Worm (Caenorhabditis elegans) whole organism, L2 larva: ENCODE measurements around the gene bath-15.
A peak's percentile ranks its signal among the peaks of the same experiment; 100 is the strongest.
"Not testable (repeated sequence)": the region's sequence is repeated elsewhere in the genome, so short reads cannot be mapped to it uniquely, and the experiment has no call there.

Experiments
- C34F6.9 ChIP-seq: fragments of 150-350 bp; optimal IDR thresholded peaks from 2 replicates; lab custom pipeline; 2014; ENCODE audit warnings: missing biosample characterization, missing genetic modification characterization
- F13H6.1 ChIP-seq: sonication (generic microtip); optimal IDR thresholded peaks from 2 replicates; lab custom pipeline; 2016; ENCODE audit warnings: missing genetic modification characterization, missing compliant biosample characterization
- R02D3.7 ChIP-seq: fragments of 150-350 bp; optimal IDR thresholded peaks from 2 replicates; lab custom pipeline; 2014; ENCODE audit warnings: missing biosample characterization, missing genetic modification characterization
- ZK546.5 ChIP-seq: sonication (generic microtip); optimal IDR thresholded peaks from 2 replicates; lab custom pipeline; 2017; ENCODE audit warnings: missing biosample characterization, missing genetic modification characterization
- aly-2 ChIP-seq: fragments of 150-350 bp; optimal IDR thresholded peaks from 2 replicates; lab custom pipeline; 2014; ENCODE audit warnings: missing biosample characterization, missing genetic modification characterization
- blmp-1 ChIP-seq: sonication (generic microtip); optimal IDR thresholded peaks from 2 replicates; lab custom pipeline; 2017; ENCODE audit warnings: missing genetic modification characterization, mild to moderate bottlenecking, missing compliant biosample characterization, antibody characterized with exemption, moderate library complexity; ENCODE audit not compliant: insufficient read depth
- ceh-82 ChIP-seq: fragments of 150-350 bp; optimal IDR thresholded peaks from 2 replicates; lab custom pipeline; 2014; ENCODE audit warnings: missing biosample characterization, missing genetic modification characterization
- crh-2 ChIP-seq: sonication (generic microtip); optimal IDR thresholded peaks from 2 replicates; lab custom pipeline; 2017; ENCODE audit warnings: missing biosample characterization, missing genetic modification characterization
- dmd-4 ChIP-seq: sonication (generic microtip); optimal IDR thresholded peaks from 2 replicates; lab custom pipeline; 2017; ENCODE audit warnings: missing biosample characterization, missing genetic modification characterization
- gmeb-1 ChIP-seq: fragments of 150-350 bp; optimal IDR thresholded peaks from 2 replicates; lab custom pipeline; 2014; ENCODE audit warnings: missing biosample characterization, missing genetic modification characterization
- lin-11 ChIP-seq: fragments of 150-350 bp; sonication (generic microtip); optimal IDR thresholded peaks from 2 replicates; lab custom pipeline; 2014; ENCODE audit warnings: missing biosample characterization, missing genetic modification characterization, inconsistent platforms, mixed read lengths
- lin-13 ChIP-seq: fragments of 150-350 bp; optimal IDR thresholded peaks from 2 replicates; lab custom pipeline; 2014; ENCODE audit warnings: missing biosample characterization, missing genetic modification reagents, missing genetic modification characterization
- lsy-2 ChIP-seq, 2 experiments: fragments of 150-350 bp in 1 of 2; sonication (generic microtip) in 1 of 2; optimal IDR thresholded peaks; 2 replicates each; lab custom pipeline; 2014 to 2017; ENCODE audit warnings: missing biosample characterization in 2 of 2, missing genetic modification characterization in 2 of 2
- mab-5 ChIP-seq: fragments of 150-350 bp; optimal IDR thresholded peaks from 2 replicates; lab custom pipeline; 2014; ENCODE audit warnings: missing biosample characterization, missing genetic modification characterization
- mbf-1 ChIP-seq: sonication (generic microtip); optimal IDR thresholded peaks from 2 replicates; lab custom pipeline; 2017; ENCODE audit warnings: missing biosample characterization, missing genetic modification characterization
- nhr-11 ChIP-seq: fragments of 150-350 bp; optimal IDR thresholded peaks from 2 replicates; lab custom pipeline; 2014; ENCODE audit warnings: missing biosample characterization, missing genetic modification characterization
- nhr-12 ChIP-seq: fragments of 150-350 bp; optimal IDR thresholded peaks from 2 replicates; lab custom pipeline; 2014; ENCODE audit warnings: missing biosample characterization, missing genetic modification characterization
- nhr-129 ChIP-seq: fragments of 150-350 bp; optimal IDR thresholded peaks from 2 replicates; lab custom pipeline; 2014; ENCODE audit warnings: missing biosample characterization, missing genetic modification characterization
- nhr-25 ChIP-seq: fragments of 150-350 bp; sonication (generic microtip); optimal IDR thresholded peaks from 3 replicates; lab custom pipeline; 2014; ENCODE audit warnings: missing biosample characterization, missing genetic modification characterization
- nhr-6 ChIP-seq: fragments of 150-350 bp; optimal IDR thresholded peaks from 2 replicates; lab custom pipeline; 2014; ENCODE audit warnings: missing biosample characterization, missing genetic modification characterization
- nhr-77 ChIP-seq: fragments of 150-350 bp; optimal IDR thresholded peaks from 2 replicates; lab custom pipeline; 2014; ENCODE audit warnings: missing biosample characterization, missing genetic modification characterization
- skn-1 ChIP-seq: sonication (generic microtip); optimal IDR thresholded peaks from 2 replicates; lab custom pipeline; 2017; ENCODE audit warnings: missing biosample characterization, missing genetic modification characterization
- sma-3 ChIP-seq: sonication (generic microtip); optimal IDR thresholded peaks from 2 replicates; lab custom pipeline; 2016; ENCODE audit warnings: missing genetic modification reagents, missing genetic modification characterization, missing compliant biosample characterization
- sma-9 ChIP-seq, 2 experiments: fragments of 150-350 bp in 1 of 2; sonication (generic microtip) in 1 of 2; optimal IDR thresholded peaks; 2 replicates each; lab custom pipeline; 2014 to 2016; ENCODE audit warnings: missing genetic modification characterization in 2 of 2, mild to moderate bottlenecking in 1 of 2, missing biosample characterization in 1 of 2, missing compliant biosample characterization in 1 of 2, missing genetic modification reagents in 1 of 2, moderate library complexity in 1 of 2
- snpc-4 ChIP-seq: fragments of 150-350 bp; optimal IDR thresholded peaks from 2 replicates; lab custom pipeline; 2014; ENCODE audit warnings: missing biosample characterization, missing genetic modification characterization
- unc-55 ChIP-seq: fragments of 150-350 bp; sonication (generic microtip); optimal IDR thresholded peaks from 3 replicates; lab custom pipeline; 2014; ENCODE audit warnings: missing biosample characterization, missing genetic modification reagents, missing genetic modification characterization
- unc-62 ChIP-seq: fragments of 150-350 bp; optimal IDR thresholded peaks from 2 replicates; lab custom pipeline; 2014; ENCODE audit warnings: missing biosample characterization, missing genetic modification reagents, missing genetic modification characterization
- zag-1 ChIP-seq: fragments of 150-350 bp; optimal IDR thresholded peaks from 2 replicates; lab custom pipeline; 2014; ENCODE audit warnings: missing biosample characterization, missing genetic modification characterization
- ztf-11 ChIP-seq: sonication (generic microtip); optimal IDR thresholded peaks from 2 replicates; lab custom pipeline; 2017; ENCODE audit warnings: missing biosample characterization, missing genetic modification characterization

bath-15 gene

DNA sequence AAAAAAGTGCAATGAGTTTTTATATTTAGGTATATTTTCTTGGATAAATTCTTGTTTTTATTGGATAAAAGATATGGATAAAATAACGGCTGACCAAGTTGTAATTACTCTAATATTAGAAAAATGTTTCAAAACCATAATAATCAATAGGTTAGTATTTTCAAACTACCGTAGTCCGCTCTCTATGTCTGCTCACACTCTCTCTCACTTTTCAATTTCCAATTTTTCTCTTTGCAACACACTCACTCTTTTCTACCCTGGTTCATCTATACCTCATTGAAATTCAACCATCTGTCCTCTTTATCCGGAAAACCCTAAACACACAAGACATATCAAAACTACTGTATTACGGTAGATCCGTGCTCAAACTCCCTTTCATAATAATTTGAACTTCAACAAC, 3.5 kb upstream of the bath-15 start:
- TF ChIP-seq lsy-2 (tag; optimal IDR thresholded peaks at IDR 0.05; lab: Kevin White, UChicago): peak in 1 of 2 experiments; percentile 62
- TF ChIP-seq R02D3.7 (tag; lab: Kevin White, UChicago): no peak

DNA sequence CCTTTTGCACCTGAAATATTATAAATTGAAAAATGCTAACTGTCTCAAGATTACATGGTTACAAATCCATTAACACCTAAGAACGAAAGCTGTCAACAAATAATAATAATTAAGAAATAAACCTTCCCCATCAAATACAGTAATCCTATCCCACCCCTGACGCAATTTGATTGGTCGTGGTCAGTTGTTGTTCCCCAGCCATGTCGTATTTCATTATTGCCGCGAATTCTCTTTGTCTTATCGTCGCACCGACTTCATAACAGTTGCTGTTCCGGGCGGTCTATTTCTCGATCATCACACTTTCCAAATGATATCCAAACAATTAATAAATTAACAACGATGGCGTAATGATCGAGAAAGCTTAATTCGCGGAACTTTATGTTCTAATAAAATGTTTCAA, 2.7 kb upstream of the bath-15 start:
- TF ChIP-seq aly-2 (tag; lab: Kevin White, UChicago) (no peak), crh-2 (tag; lab: Kevin White, UChicago) (no peak), ztf-11 (tag; lab: Kevin White, UChicago) (no peak), lsy-2 (tag; optimal IDR thresholded peaks at IDR 0.05; lab: Kevin White, UChicago) (peak in 1 of 2 experiments; percentile 91), mab-5 (tag; lab: Kevin White, UChicago) (peak; percentile 89), F13H6.1 (tag; lab: Kevin White, UChicago) (peak; percentile 14)

DNA sequence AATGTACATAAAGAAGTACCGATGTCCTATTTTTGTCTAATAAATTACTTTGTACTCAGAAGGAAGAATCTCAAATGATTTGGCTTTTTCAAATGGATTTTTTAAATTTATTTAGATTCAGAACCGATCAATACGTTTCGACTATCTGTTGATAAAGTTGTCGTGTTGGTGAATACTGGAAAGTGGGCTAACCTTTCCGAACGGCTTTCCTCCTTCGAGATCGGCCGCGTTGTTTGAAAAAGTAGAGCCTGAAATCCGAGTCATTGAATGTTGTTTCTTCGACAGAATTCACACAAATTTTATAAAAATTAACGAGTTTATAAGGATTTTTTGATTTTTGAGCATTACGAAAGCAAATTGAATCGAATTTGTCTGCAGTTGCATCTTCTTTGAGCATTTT, 2.0 kb downstream of the bath-15 start:
- TF ChIP-seq ceh-82 (no peak), mbf-1 (tag; lab: Kevin White, UChicago) (no peak), nhr-129 (tag; lab: Kevin White, UChicago) (no peak), nhr-11 (tag; lab: Kevin White, UChicago) (no peak), ZK546.5 (no peak), mab-5 (tag; lab: Kevin White, UChicago) (no peak), F13H6.1 (tag; lab: Kevin White, UChicago) (no peak), zag-1 (tag; lab: Kevin White, UChicago) (no peak)

DNA sequence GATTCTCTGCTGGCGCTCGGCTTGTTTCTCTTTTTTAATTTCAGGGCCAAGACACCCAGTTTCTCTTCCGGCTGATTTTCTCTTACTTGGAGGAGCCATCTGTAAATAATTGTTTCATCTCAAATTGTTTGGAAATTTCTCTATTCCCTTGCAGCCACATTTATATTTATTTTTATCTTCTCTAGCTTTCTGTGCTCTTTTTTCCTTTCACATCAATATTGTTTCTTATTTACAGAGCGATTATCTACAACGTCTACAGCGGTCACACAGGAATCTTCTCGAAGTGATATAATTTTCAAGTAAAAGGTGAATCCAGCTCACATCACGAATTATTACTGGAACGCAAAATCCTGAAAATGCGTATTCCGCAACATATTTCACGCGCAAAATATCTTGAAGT, 2.9 kb downstream of the bath-15 start, which contains the start of the genes ZK686.6 and ZK686.1:
Gene ZK686.6, minus strand, starts transcription at position 101 of the 400 bp plus-strand sequence.
Gene ZK686.1, plus strand, starts transcription at position 234 of the 400 bp plus-strand sequence.
- TF ChIP-seq lin-13 (GFP tag; lab: Kevin White, UChicago): no peak
- no peak for TF ChIP-seq nhr-6
- TF ChIP-seq nhr-129 (tag; lab: Kevin White, UChicago): no peak
- TF ChIP-seq, all 48 proteins: peak for 0

DNA sequence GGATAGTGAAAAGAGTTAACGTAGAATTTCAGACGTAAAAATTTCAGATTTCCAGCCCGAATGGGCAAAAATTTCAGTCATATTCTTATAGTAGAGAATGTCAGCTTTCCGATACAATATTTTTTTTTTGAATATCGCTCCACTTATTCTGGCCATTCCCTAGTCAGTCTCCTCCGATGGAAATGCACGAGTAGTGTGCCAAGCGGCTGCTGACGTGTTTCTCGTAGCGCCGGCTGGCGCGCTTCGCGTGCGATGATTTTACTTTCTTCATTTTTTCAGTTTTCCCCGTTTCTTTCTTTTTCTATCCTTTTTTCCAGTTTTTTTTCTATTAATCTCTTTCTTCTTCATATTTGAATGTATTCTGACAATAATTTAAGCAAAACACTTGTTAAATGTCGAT, 4.8 kb downstream of the bath-15 start:
- TF ChIP-seq nhr-25 (tag; lab: Kevin White, UChicago): peak; percentile 18
- TF ChIP-seq mab-5 (tag; lab: Kevin White, UChicago): peak; percentile 84
- peak; percentile 58 for TF ChIP-seq C34F6.9
- TF ChIP-seq unc-55 (GFP tag; lab: Kevin White, UChicago): peak; percentile 64
- peak; percentile 37 for TF ChIP-seq lin-13 (GFP tag; lab: Kevin White, UChicago)
- TF ChIP-seq sma-9 (GFP tag; optimal IDR thresholded peaks at IDR 0.05; lab: Kevin White, UChicago): peak; percentile 6
- TF ChIP-seq sma-9 (tag; optimal IDR thresholded peaks at IDR 0.05; lab: Kevin White, UChicago): not testable (repeated sequence)
- TF ChIP-seq gmeb-1 (tag; lab: Kevin White, UChicago): peak; percentile 67
- peak; percentile 19 for TF ChIP-seq crh-2 (tag; lab: Kevin White, UChicago)
- peak; percentile 13 for TF ChIP-seq blmp-1 (tag; lab: Kevin White, UChicago)
- peak; percentile 72 to 84 for TF ChIP-seq lsy-2 (tag; optimal IDR thresholded peaks at IDR 0.05; lab: Kevin White, UChicago)
- peak; percentile 5 for TF ChIP-seq lin-11
- peak; percentile 45 for TF ChIP-seq F13H6.1 (tag; lab: Kevin White, UChicago)
- TF ChIP-seq sma-3: peak; percentile 40

DNA sequence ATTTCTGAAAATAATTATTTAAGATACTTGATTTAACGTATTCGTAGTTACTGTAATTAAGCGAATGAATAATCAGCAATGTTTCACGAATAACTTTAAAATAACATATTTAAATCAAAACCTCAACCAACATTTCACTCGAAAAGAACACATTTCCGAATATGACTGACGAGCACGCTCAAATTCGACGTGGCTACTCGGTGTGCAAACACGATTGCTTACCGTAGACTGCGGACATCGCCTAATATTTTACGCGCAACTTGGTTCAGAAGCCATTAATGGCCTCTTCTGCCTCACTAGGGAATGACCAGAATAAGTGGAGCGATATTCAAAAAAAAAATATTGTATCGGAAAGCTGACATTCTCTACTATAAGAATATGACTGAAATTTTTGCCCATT, 5.9 kb downstream of the bath-15 start, which contains the start of gene snu-23:
Gene snu-23, minus strand, starts transcription at position 156 of the 400 bp plus-strand sequence.
- TF ChIP-seq C34F6.9 (peak; percentile 45), lsy-2 (tag; optimal IDR thresholded peaks at IDR 0.05; lab: Kevin White, UChicago) (peak; percentile 58 to 96), mab-5 (tag; lab: Kevin White, UChicago) (no peak), dmd-4 (no peak), crh-2 (tag; lab: Kevin White, UChicago) (peak; percentile 68), F13H6.1 (tag; lab: Kevin White, UChicago) (no peak), unc-55 (GFP tag; lab: Kevin White, UChicago) (peak; percentile 38), lin-13 (GFP tag; lab: Kevin White, UChicago) (peak; percentile 12), skn-1 (tag; lab: Kevin White, UChicago) (no peak), nhr-129 (tag; lab: Kevin White, UChicago) (peak; percentile 43), snpc-4 (tag; lab: Kevin White, UChicago) (no peak)

DNA sequence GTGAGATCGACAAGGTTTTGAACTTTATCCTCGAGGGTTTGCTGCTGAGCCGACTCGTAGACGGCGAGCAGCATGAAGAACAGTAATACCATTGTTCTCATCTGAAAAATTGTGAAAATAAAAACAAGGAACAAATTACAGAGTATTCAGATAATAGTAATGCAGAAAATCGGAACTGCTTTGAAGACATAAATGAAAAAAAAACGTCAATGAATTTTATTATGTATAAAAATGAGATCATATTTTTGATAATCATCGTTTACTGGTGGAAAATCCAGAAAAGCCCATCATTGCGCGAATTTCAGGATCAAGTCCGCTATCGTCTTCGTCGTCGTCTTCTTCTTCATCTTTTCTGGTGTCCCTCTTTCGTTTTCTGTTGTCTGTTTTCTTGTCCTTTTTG, 6.9 kb downstream of the bath-15 start, which contains the start of gene ZK686.3:
Gene ZK686.3, minus strand, starts transcription at position 101 of the 400 bp plus-strand sequence.
- TF ChIP-seq lin-11 (no peak), F13H6.1 (tag; lab: Kevin White, UChicago) (no peak), ZK546.5 (no peak), gmeb-1 (tag; lab: Kevin White, UChicago) (no peak), aly-2 (tag; lab: Kevin White, UChicago) (no peak), nhr-77 (no peak), unc-62 (GFP tag; lab: Kevin White, UChicago) (no peak), ztf-11 (tag; lab: Kevin White, UChicago) (no peak), skn-1 (tag; lab: Kevin White, UChicago) (no peak), nhr-12 (tag; lab: Kevin White, UChicago) (no peak), unc-55 (GFP tag; lab: Kevin White, UChicago) (no peak)
